Fruit fly (Drosophila melanogaster): ENCODE data around the gene CG42675.

The CG42675 gene

DNA sequence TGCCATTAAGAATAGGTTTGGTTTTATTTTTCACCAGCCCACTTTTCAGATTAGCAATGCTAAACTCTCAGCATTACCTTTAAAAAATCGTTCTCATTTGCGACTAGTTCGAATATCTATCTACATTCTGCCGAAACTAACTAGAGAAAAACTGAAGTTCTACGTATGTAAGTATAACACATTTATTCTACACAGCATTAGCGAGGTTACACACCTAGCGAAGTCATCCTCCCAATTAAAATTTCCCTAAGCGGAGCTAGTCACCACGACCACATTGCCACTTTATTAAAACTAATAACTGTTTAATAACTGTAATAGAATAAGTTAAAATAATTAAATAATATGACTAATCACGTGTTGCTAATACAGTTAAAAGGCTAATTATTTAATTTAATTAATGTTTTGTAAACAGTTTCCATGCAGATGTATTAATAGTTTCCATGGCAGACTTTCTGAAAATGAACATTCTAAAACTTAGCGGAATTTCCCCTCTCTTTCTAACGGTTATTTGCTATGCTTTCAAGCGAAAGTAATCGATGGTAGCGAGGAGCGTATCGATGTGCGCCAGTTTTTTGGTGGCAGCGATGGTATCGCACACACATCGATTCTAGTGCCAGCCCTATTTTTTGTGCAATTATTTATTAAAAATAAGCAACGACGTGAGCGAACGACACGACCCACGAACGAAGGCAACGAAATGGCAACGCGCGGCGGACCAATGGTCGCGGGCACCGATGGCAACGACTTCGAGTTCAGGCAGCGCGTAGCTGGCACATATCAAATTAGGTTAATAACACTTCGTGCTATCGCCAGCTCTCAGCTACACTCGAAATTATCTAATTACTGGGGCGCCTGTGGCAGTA is 34.4 kb upstream of the CG42675 start, which contains the start of gene jagn (continued):
- TF ChIP-seq CG31388 (GFP tag; optimal IDR thresholded peaks at IDR 0.05) (no peak), CG1647 (GFP tag; optimal IDR thresholded peaks at IDR 0.05) (no peak), CG6654 (GFP tag; optimal IDR thresholded peaks at IDR 0.05) (no peak), Sin3A (optimal IDR thresholded peaks at IDR 0.05) (peak; percentile 75), Jarid2 (GFP tag; optimal IDR thresholded peaks at IDR 0.05) (peak; percentile 53), ERR (GFP tag; optimal IDR thresholded peaks at IDR 0.05) (peak; percentile 10), CG12769 (tag; optimal IDR thresholded peaks at IDR 0.05) (no peak), CG18262 (tag; optimal IDR thresholded peaks at IDR 0.05) (peak; percentile 49), CG30431 (GFP tag; optimal IDR thresholded peaks at IDR 0.05) (no peak), CG18476 (GFP tag; optimal IDR thresholded peaks at IDR 0.05) (peak; percentile 23), Rfx (GFP tag; IDR thresholded peaks at IDR 0.05) (peak; percentile 90), Dp (GFP tag; optimal IDR thresholded peaks at IDR 0.05) (peak; percentile 51), grau (tag; optimal IDR thresholded peaks at IDR 0.05) (peak; percentile 55), CG33213 (GFP tag; optimal IDR thresholded peaks at IDR 0.05) (peak; percentile 43), Atf6 (GFP tag; IDR thresholded peaks at IDR 0.05) (peak; percentile 47; the same call in 1 of the 2 replicates), zfh2 (GFP tag; optimal IDR thresholded peaks at IDR 0.05) (peak; percentile 72), CG14667 (GFP tag; IDR thresholded peaks at IDR 0.05) (peak; percentile 27), Blimp-1 (GFP tag; optimal IDR thresholded peaks at IDR 0.05) (peak; percentile 61), z (GFP tag; IDR thresholded peaks at IDR 0.05) (no peak), CG3995 (GFP tag; optimal IDR thresholded peaks at IDR 0.05) (peak; percentile 14), Fer1 (GFP tag; optimal IDR thresholded peaks at IDR 0.05) (peak; percentile 39), HLHmδ (GFP tag; optimal IDR thresholded peaks at IDR 0.05) (no peak), NFAT (GFP tag; IDR thresholded peaks at IDR 0.05) (peak; percentile 91), CG14441 (GFP tag; IDR thresholded peaks at IDR 0.05) (peak; percentile 27; the same call in 1 of the 2 replicates), CG6683 (GFP tag; optimal IDR thresholded peaks at IDR 0.05) (peak; percentile 10), CG6175 (GFP tag; IDR thresholded peaks at IDR 0.05) (0 out of 3 replicates have a peak, but pooled peaks have one; percentile 43), repo (GFP tag; optimal IDR thresholded peaks at IDR 0.05) (peak; percentile 36), CG6791 (GFP tag; IDR thresholded peaks at IDR 0.05; ENCODE audit: partially characterized antibody) (peak; percentile 100), CG18764 (GFP tag; optimal IDR thresholded peaks at IDR 0.05) (peak; percentile 44), HLH3B (GFP tag; IDR thresholded peaks at IDR 0.05) (0 out of 2 replicates have a peak, but pooled peaks have one; percentile 29), gce (GFP tag; IDR thresholded peaks at IDR 0.05) (no peak), Bgb (GFP tag; IDR thresholded peaks at IDR 0.05; ENCODE audit: partially characterized antibody) (peak; percentile 100), Hr51 (GFP tag; optimal IDR thresholded peaks at IDR 0.05) (peak; percentile 35 to 69), gcm (GFP tag; optimal IDR thresholded peaks at IDR 0.05) (no peak), CG30403 (GFP tag; optimal IDR thresholded peaks at IDR 0.05) (peak; percentile 68), Hr78 (GFP tag; optimal IDR thresholded peaks at IDR 0.05) (no peak), btn (GFP tag; optimal IDR thresholded peaks at IDR 0.05) (no peak), CG8765 (GFP tag; IDR thresholded peaks at IDR 0.05) (peak; percentile 57; the same call in 1 of the 2 replicates), CG3726 (GFP tag; IDR thresholded peaks at IDR 0.05) (no peak), ken (GFP tag; IDR thresholded peaks at IDR 0.05) (peak; percentile 48; the same call in 2 of the 3 replicates), pfk (GFP tag; optimal IDR thresholded peaks at IDR 0.05) (no peak), CG8359 (GFP tag; optimal IDR thresholded peaks at IDR 0.05; ENCODE audit: borderline replicate concordance) (no peak), peb (GFP tag; IDR thresholded peaks at IDR 0.05) (no peak), jigr1 (GFP tag; IDR thresholded peaks at IDR 0.05) (no peak), ems (GFP tag; optimal IDR thresholded peaks at IDR 0.05) (peak; percentile 60), pb (GFP tag; optimal IDR thresholded peaks at IDR 0.05) (peak; percentile 14), NC2β (GFP tag; optimal IDR thresholded peaks at IDR 0.05) (peak; percentile 43), corto (GFP tag; optimal IDR thresholded peaks at IDR 0.05) (no peak), CG7839 (tag; optimal IDR thresholded peaks at IDR 0.05) (peak; percentile 52)
